Worm (Caenorhabditis elegans) whole organism, L3 larva: ENCODE data around the gene F28B1.2.

Experiments used
- aly-2 ChIP-seq: fragments of 150-350 bp; optimal IDR thresholded peaks from 2 replicates; lab custom pipeline; 2014; ENCODE audit warnings: missing biosample characterization, missing genetic modification characterization
- ama-1 ChIP-seq: fragments of 150-350 bp; optimal IDR thresholded peaks from 2 replicates; lab custom pipeline; 2018
- ceh-16 ChIP-seq: sonication (generic microtip); optimal IDR thresholded peaks from 2 replicates; lab custom pipeline; 2017; ENCODE audit warnings: missing biosample characterization, missing genetic modification characterization
- ceh-9 ChIP-seq: sonication (generic microtip); optimal IDR thresholded peaks from 2 replicates; lab custom pipeline; 2018; ENCODE audit warnings: missing biosample characterization, missing genetic modification characterization
- daf-12 ChIP-seq: fragments of 150-350 bp; optimal IDR thresholded peaks from 2 replicates; lab custom pipeline; 2014; ENCODE audit warnings: missing biosample characterization, missing genetic modification reagents, missing genetic modification characterization
- egl-5 ChIP-seq: fragments of 150-350 bp; optimal IDR thresholded peaks from 2 replicates; lab custom pipeline; 2017; ENCODE audit warnings: missing biosample characterization, missing genetic modification reagents, missing genetic modification characterization, inconsistent platforms
- elt-1 ChIP-seq: fragments of 150-350 bp; optimal IDR thresholded peaks from 2 replicates; lab custom pipeline; 2014; ENCODE audit warnings: missing biosample characterization, missing genetic modification characterization
- elt-2 ChIP-seq: sonication (generic microtip); optimal IDR thresholded peaks from 2 replicates; lab custom pipeline; 2016; ENCODE audit warnings: missing genetic modification reagents, mild to moderate bottlenecking, missing genetic modification characterization, missing compliant biosample characterization
- elt-3 ChIP-seq, 3 experiments: fragments of 150-350 bp in 1 of 3; sonication (generic microtip) in 2 of 3; optimal IDR thresholded peaks; 2 replicates in 2 of 3; 4 replicates in 1 of 3; lab custom pipeline; 2014 to 2017; ENCODE audit warnings: missing biosample characterization in 3 of 3, missing genetic modification characterization in 3 of 3
- fkh-2 ChIP-seq: fragments of 150-350 bp; optimal IDR thresholded peaks from 2 replicates; lab custom pipeline; 2014; ENCODE audit warnings: missing biosample characterization, missing genetic modification reagents, missing genetic modification characterization
- fos-1 ChIP-seq: fragments of 150-350 bp; optimal IDR thresholded peaks from 2 replicates; lab custom pipeline; 2014; ENCODE audit warnings: missing biosample characterization, missing genetic modification characterization
- hmg-11 ChIP-seq: sonication (generic microtip); optimal IDR thresholded peaks from 2 replicates; lab custom pipeline; 2016; ENCODE audit warnings: missing genetic modification characterization, missing compliant biosample characterization
- jun-1 ChIP-seq: fragments of 150-350 bp; optimal IDR thresholded peaks from 2 replicates; lab custom pipeline; 2014; ENCODE audit warnings: missing biosample characterization, missing genetic modification reagents, missing genetic modification characterization
- lsy-12 ChIP-seq: sonication (generic microtip); optimal IDR thresholded peaks from 2 replicates; lab custom pipeline; 2016; ENCODE audit warnings: mild to moderate bottlenecking, missing genetic modification characterization, missing compliant biosample characterization
- mml-1 ChIP-seq: fragments of 150-350 bp; sonication (generic microtip); optimal IDR thresholded peaks from 3 replicates; lab custom pipeline; 2014; ENCODE audit warnings: missing biosample characterization, missing genetic modification characterization
- nhr-23 ChIP-seq: fragments of 150-350 bp; optimal IDR thresholded peaks from 2 replicates; lab custom pipeline; 2014; ENCODE audit warnings: missing biosample characterization, missing genetic modification reagents, missing genetic modification characterization
- nhr-237 ChIP-seq: fragments of 150-350 bp; optimal IDR thresholded peaks from 2 replicates; lab custom pipeline; 2014; ENCODE audit warnings: missing biosample characterization, missing genetic modification characterization
- nhr-28 ChIP-seq: fragments of 150-350 bp; optimal IDR thresholded peaks from 2 replicates; lab custom pipeline; 2014; ENCODE audit warnings: missing biosample characterization, missing genetic modification characterization
- nhr-76 ChIP-seq: fragments of 150-350 bp; sonication (generic microtip); optimal IDR thresholded peaks from 5 replicates; lab custom pipeline; 2014; ENCODE audit warnings: missing biosample characterization, missing genetic modification characterization
- pqm-1 ChIP-seq: fragments of 150-350 bp; optimal IDR thresholded peaks from 2 replicates; lab custom pipeline; 2017; ENCODE audit warnings: missing biosample characterization, missing genetic modification characterization, inconsistent platforms
- skn-1 ChIP-seq: fragments of 150-350 bp; optimal IDR thresholded peaks from 2 replicates; lab custom pipeline; 2014; ENCODE audit warnings: missing biosample characterization, missing genetic modification characterization
- unc-39 ChIP-seq: sonication (generic microtip); optimal IDR thresholded peaks from 4 replicates; lab custom pipeline; 2017; ENCODE audit warnings: missing biosample characterization, missing genetic modification characterization
- zag-1 ChIP-seq: fragments of 150-350 bp; optimal IDR thresholded peaks from 2 replicates; lab custom pipeline; 2014; ENCODE audit warnings: missing biosample characterization, missing genetic modification characterization
- ztf-11 ChIP-seq: fragments of 150-350 bp; optimal IDR thresholded peaks from 2 replicates; lab custom pipeline; 2014; ENCODE audit warnings: missing biosample characterization, missing genetic modification characterization
- ztf-4 ChIP-seq: fragments of 150-350 bp; optimal IDR thresholded peaks from 2 replicates; lab custom pipeline; 2014; ENCODE audit warnings: missing biosample characterization, missing genetic modification characterization

F28B1.2 gene

ce11 chrV:17009342-17010064 lies 35.1 kb upstream of the F28B1.2 start, which contains the start of the genes clc-12 and clec-240:
clc-12 (minus strand) TSS chrV:17009388.
clec-240 (plus strand) TSS chrV:17010014.
- peak; percentile 64 for TF ChIP-seq elt-2 (tag; lab: Kevin White, UChicago)
- TF ChIP-seq pqm-1 (tag; lab: Kevin White, UChicago), result peak; percentile 77
- no peak for TF ChIP-seq ztf-4 (tag; lab: Kevin White, UChicago)

ce11 chrV:17013232-17013631 lies 31.4 kb upstream of the F28B1.2 start, which contains the start of gene clec-241:
clec-241 (minus strand) TSS chrV:17013332.
- TF ChIP-seq skn-1, result no peak
- TF ChIP-seq aly-2 (tag; lab: Kevin White, UChicago), result no peak
- TF ChIP-seq mml-1 (tag; lab: Kevin White, UChicago), result no peak
- no peak for TF ChIP-seq nhr-28 (tag; lab: Kevin White, UChicago)
- no peak for TF ChIP-seq hmg-11 (tag; lab: Kevin White, UChicago)
- TF ChIP-seq ceh-9 (tag; lab: Kevin White, UChicago), result no peak
- no peak for TF ChIP-seq daf-12 (tag; lab: Kevin White, UChicago)
- TF ChIP-seq ceh-16, result no peak
- TF ChIP-seq ama-1 (lab: Kevin White, UChicago), result no peak

ce11 chrV:17014050-17014449 lies 30.6 kb upstream of the F28B1.2 start, which contains the start of gene clc-13:
clc-13 (plus strand) TSS chrV:17014408.
- peak; percentile 4 for TF ChIP-seq jun-1 (tag; lab: Kevin White, UChicago)
- peak; percentile 95 for TF ChIP-seq elt-2 (tag; lab: Kevin White, UChicago)
- TF ChIP-seq fos-1 (tag; lab: Kevin White, UChicago), result no peak
- TF ChIP-seq daf-12 (tag; lab: Kevin White, UChicago), result no peak
- TF ChIP-seq egl-5 (tag; lab: Kevin White, UChicago), result no peak
- peak; percentile 74 for TF ChIP-seq pqm-1 (tag; lab: Kevin White, UChicago)

- TF ChIP-seq aly-2 (tag; lab: Kevin White, UChicago) (no peak), jun-1 (tag; lab: Kevin White, UChicago) (no peak), lsy-12 (no peak), unc-39 (tag; lab: Kevin White, UChicago) (no peak), elt-3 (tag; optimal IDR thresholded peaks at IDR 0.05; lab: Kevin White, UChicago) (no peak), elt-1 (no peak)
These were observed 27.8 kb upstream of the F28B1.2 start, which contains the start of gene srh-97 for ce11 chrV:17016787-17017186. srh-97 (plus strand) TSS chrV:17017087.

ce11 chrV:17019690-17020089 lies 24.9 kb upstream of the F28B1.2 start, which contains the start of gene F49H6.17:
F49H6.17 (plus strand) TSS chrV:17019990.
- TF ChIP-seq hmg-11 (tag; lab: Kevin White, UChicago), result no peak
- no peak for TF ChIP-seq fkh-2 (tag; lab: Kevin White, UChicago)
- no peak for TF ChIP-seq nhr-76 (tag; lab: Kevin White, UChicago)
- TF ChIP-seq nhr-237 (tag; lab: Kevin White, UChicago), result no peak
- no peak for TF ChIP-seq ztf-4 (tag; lab: Kevin White, UChicago)
- no peak for TF ChIP-seq elt-1

- no peak for TF ChIP-seq nhr-237 (tag; lab: Kevin White, UChicago)
- TF ChIP-seq zag-1 (tag; lab: Kevin White, UChicago), result no peak
- TF ChIP-seq egl-5 (tag; lab: Kevin White, UChicago), result no peak
- TF ChIP-seq skn-1, result no peak
These were observed 23.2 kb upstream of the F28B1.2 start, which contains the start of gene F49H6.12 for ce11 chrV:17021361-17021760. F49H6.12 (minus strand) TSS chrV:17021461.

ce11 chrV:17022613-17023322 lies 21.8 kb upstream of the F28B1.2 start, which contains the start of the genes F49H6.8 and F49H6.5:
F49H6.8 (minus strand) TSS chrV:17022663.
F49H6.5 (plus strand) TSS chrV:17023241.
- TF ChIP-seq aly-2 (tag; lab: Kevin White, UChicago) (no peak), elt-1 (no peak), nhr-237 (tag; lab: Kevin White, UChicago) (no peak), pqm-1 (tag; lab: Kevin White, UChicago) (no peak), daf-12 (tag; lab: Kevin White, UChicago) (no peak), ama-1 (lab: Kevin White, UChicago) (no peak), skn-1 (no peak), ceh-9 (tag; lab: Kevin White, UChicago) (no peak), nhr-23 (tag; lab: Kevin White, UChicago) (no peak), jun-1 (tag; lab: Kevin White, UChicago) (peak; percentile 21), ztf-11 (no peak), elt-2 (tag; lab: Kevin White, UChicago) (peak; percentile 70)
